Worm (Caenorhabditis elegans): ENCODE measurements around the gene ZK686.3.

The ZK686.3 gene

ce11 chrIII:7720861-7721260, 48.0 kb downstream of the ZK686.3 start (continued):
- TF ChIP-seq nhr-77 (tag; optimal IDR thresholded peaks at IDR 0.05), result no peak
- TF ChIP-seq swsn-7 (tag; optimal IDR thresholded peaks at IDR 0.05), result peak; percentile 41
- TF ChIP-seq mdl-1 (tag; optimal IDR thresholded peaks at IDR 0.05), result peak in 1 of 2 experiments; percentile 50
- TF ChIP-seq C34B4.2 (tag; optimal IDR thresholded peaks at IDR 0.05), result no peak
- no peak for TF ChIP-seq egl-27 (tag; optimal IDR thresholded peaks at IDR 0.05)
- TF ChIP-seq ceh-8 (GFP tag; optimal IDR thresholded peaks at IDR 0.05), result no peak
- TF ChIP-seq efl-3 (GFP tag; optimal IDR thresholded peaks at IDR 0.05), result no peak
- no peak for TF ChIP-seq zag-1 (tag; optimal IDR thresholded peaks at IDR 0.05)
- TF ChIP-seq snu-23 (GFP tag; optimal IDR thresholded peaks at IDR 0.05), result peak; percentile 72
- no peak for TF ChIP-seq elt-3 (tag; optimal IDR thresholded peaks at IDR 0.05)
- peak; percentile 9 for TF ChIP-seq skn-1 (tag; optimal IDR thresholded peaks at IDR 0.05)
- peak; percentile 18 to 45 (median 36) for TF ChIP-seq dpl-1 (GFP tag; optimal IDR thresholded peaks at IDR 0.05)
- TF ChIP-seq mef-2 (tag; optimal IDR thresholded peaks at IDR 0.05), result no peak
- TF ChIP-seq blmp-1 (tag; optimal IDR thresholded peaks at IDR 0.05), result no peak
- TF ChIP-seq unc-30 (tag; optimal IDR thresholded peaks at IDR 0.05), result no peak
- no peak for TF ChIP-seq grh-1 (GFP tag; IDR thresholded peaks at IDR 0.05)
- TF ChIP-seq isw-1 (GFP tag; IDR thresholded peaks at IDR 0.05), result peak; percentile 45; the same call in 1 of the 2 replicates
- peak; percentile 63 for TF ChIP-seq dsc-1 (tag; optimal IDR thresholded peaks at IDR 0.05)
- TF ChIP-seq vab-15 (tag; optimal IDR thresholded peaks at IDR 0.05), result no peak
- TF ChIP-seq nhr-12 (tag; optimal IDR thresholded peaks at IDR 0.05), result no peak
- no peak for TF ChIP-seq nhr-237 (tag; optimal IDR thresholded peaks at IDR 0.05)
- TF ChIP-seq unc-98 (GFP tag; IDR thresholded peaks at IDR 0.05), result no peak
- peak; percentile 16 for TF ChIP-seq sox-4 (tag; optimal IDR thresholded peaks at IDR 0.05)
- TF ChIP-seq lin-13 (GFP tag; optimal IDR thresholded peaks at IDR 0.05), result peak; percentile 27
- no peak for TF ChIP-seq unc-62 (GFP tag; optimal IDR thresholded peaks at IDR 0.05)
- TF ChIP-seq lin-39 (tag; optimal IDR thresholded peaks at IDR 0.05), result no peak
- TF ChIP-seq sup-37 (GFP tag; optimal IDR thresholded peaks at IDR 0.05), result no peak
- peak; percentile 59 for TF ChIP-seq mep-1 (tag; optimal IDR thresholded peaks at IDR 0.05)
- TF ChIP-seq nhr-84 (tag; optimal IDR thresholded peaks at IDR 0.05), result no peak
- TF ChIP-seq Y116A8C.19 (tag; optimal IDR thresholded peaks at IDR 0.05; ENCODE audit: borderline replicate concordance), result no peak
- no peak for TF ChIP-seq nhr-28 (tag; optimal IDR thresholded peaks at IDR 0.05)
- no peak for TF ChIP-seq aha-1 (tag; optimal IDR thresholded peaks at IDR 0.05)
- no peak for TF ChIP-seq snpc-4 (tag; optimal IDR thresholded peaks at IDR 0.05)
- TF ChIP-seq nhr-76 (tag; optimal IDR thresholded peaks at IDR 0.05), result no peak
- TF ChIP-seq rnt-1 (tag; optimal IDR thresholded peaks at IDR 0.05), result peak; percentile 66
- no peak for TF ChIP-seq ceh-63 (GFP tag; optimal IDR thresholded peaks at IDR 0.05)
- peak; percentile 34 for TF ChIP-seq lir-3 (tag; optimal IDR thresholded peaks at IDR 0.05; ENCODE audit: poor library complexity)
- no peak for TF ChIP-seq alr-1 (tag; optimal IDR thresholded peaks at IDR 0.05; ENCODE audit: borderline replicate concordance)
- no peak for TF ChIP-seq unc-130 (tag; optimal IDR thresholded peaks at IDR 0.05)
- peak in 1 of 3 experiments; percentile 34 for TF ChIP-seq ceh-82 (tag; optimal IDR thresholded peaks at IDR 0.05)
- no peak for TF ChIP-seq sptf-1 (tag; optimal IDR thresholded peaks at IDR 0.05)
- peak; percentile 53 for TF ChIP-seq tbx-2 (tag; optimal IDR thresholded peaks at IDR 0.05)
- TF ChIP-seq fkh-10 (GFP tag; optimal IDR thresholded peaks at IDR 0.05), result no peak
- TF ChIP-seq lin-15B (tag; optimal IDR thresholded peaks at IDR 0.05), result no peak
- TF ChIP-seq nhr-47 (tag; optimal IDR thresholded peaks at IDR 0.05), result peak; percentile 61
- no peak for TF ChIP-seq hlh-17 (GFP tag; optimal IDR thresholded peaks at IDR 0.05; ENCODE audit: borderline replicate concordance)
- peak; percentile 87 for TF ChIP-seq nhr-20 (tag; optimal IDR thresholded peaks at IDR 0.05)

All from whole organism, L1 larva.